Fruit fly (Drosophila melanogaster): ENCODE results near the gene bc10.
A peak's percentile ranks its signal among the peaks of the same experiment; 100 is the strongest.

- TF ChIP-seq fd3F (GFP tag; optimal IDR thresholded peaks at IDR 0.05) (no peak), CG12236 (GFP tag; optimal IDR thresholded peaks at IDR 0.05) (no peak), lmd (GFP tag; IDR thresholded peaks at IDR 0.05) (no peak), CG12744 (GFP tag; optimal IDR thresholded peaks at IDR 0.05) (no peak), CG14014 (GFP tag; IDR thresholded peaks at IDR 0.05) (no peak), ken (GFP tag; IDR thresholded peaks at IDR 0.05) (no peak), B-H2 (GFP tag; optimal IDR thresholded peaks at IDR 0.05) (peak; percentile 52), bsh (GFP tag; optimal IDR thresholded peaks at IDR 0.05) (no peak), danr (GFP tag; IDR thresholded peaks at IDR 0.05) (no peak), Atf-2 (GFP tag; optimal IDR thresholded peaks at IDR 0.05) (no peak), CG8388 (GFP tag; optimal IDR thresholded peaks at IDR 0.05) (no peak), CG16813 (GFP tag; IDR thresholded peaks at IDR 0.05; ENCODE audit: partially characterized antibody) (peak; percentile 15; the same call in 1 of the 3 replicates), CG16779 (GFP tag; IDR thresholded peaks at IDR 0.05) (no peak), CG18476 (GFP tag; optimal IDR thresholded peaks at IDR 0.05) (no peak)
Measured at dm6 chr3L:5608128-5608527, 43.1 kb downstream of the bc10 start, which contains the start of gene Eaf6.
